Worm (Caenorhabditis elegans): ENCODE data around the gene T24H7.9.

DNA sequence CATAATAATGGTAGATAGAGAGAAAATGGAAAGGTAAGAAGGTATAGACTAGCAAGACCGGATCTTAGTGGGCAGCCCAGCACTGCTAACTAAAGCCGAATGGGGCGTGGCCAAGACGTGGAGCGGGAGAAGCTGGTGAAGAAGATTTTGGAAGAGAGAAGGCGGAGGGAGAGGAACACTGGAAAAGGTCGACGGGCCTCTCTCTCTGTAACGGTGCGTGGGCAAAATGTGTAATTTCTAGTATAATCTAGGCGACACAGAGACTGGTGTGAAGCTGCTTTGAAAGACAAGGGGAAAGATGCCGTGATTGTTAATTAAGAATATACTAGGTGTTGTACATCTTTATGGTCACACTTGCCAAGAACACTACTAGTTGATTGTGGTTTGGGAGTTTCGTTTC, 20.7 kb upstream of the T24H7.9 start, which contains the start of gene F13H8.5:
- TF ChIP-seq T07F8.4 (tag; optimal IDR thresholded peaks at IDR 0.05) = no peak
- TF ChIP-seq Y95B8A.8 (GFP tag; IDR thresholded peaks at IDR 0.05) = no peak
- no peak for TF ChIP-seq ceh-79 (tag; optimal IDR thresholded peaks at IDR 0.05)
- no peak for TF ChIP-seq ama-1 (optimal IDR thresholded peaks at IDR 0.05)
- TF ChIP-seq ama-1 (GFP tag; optimal IDR thresholded peaks at IDR 0.05) = no peak
- no peak for TF ChIP-seq attf-6 (GFP tag; IDR thresholded peaks at IDR 0.05)
